Fruit fly (Drosophila melanogaster): ENCODE results near the gene Polr3I.

Polr3I gene

DNA sequence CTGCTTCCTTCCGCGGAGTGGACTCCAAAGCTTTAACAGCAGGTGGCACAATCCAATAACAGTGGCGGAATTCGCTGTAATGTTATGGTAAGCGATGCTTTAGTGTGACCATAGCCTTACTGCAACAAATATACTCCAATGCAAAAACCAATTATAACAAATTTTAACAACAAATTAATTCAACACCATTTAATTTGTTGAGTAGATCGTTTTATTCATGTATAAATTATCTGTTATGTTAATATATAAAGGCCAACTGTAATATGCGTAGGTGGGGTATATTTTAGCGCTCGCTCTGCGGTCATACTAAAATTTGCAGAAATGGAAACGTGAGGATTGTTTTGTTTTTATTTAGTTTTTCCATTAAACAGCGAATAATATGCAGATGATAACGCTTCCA is at the start of gene Polr3I, which contains the start of gene Nprl2:
Gene Polr3I, plus strand, starts transcription at position 302 of the 400 bp plus-strand sequence.
Gene Nprl2, minus strand, starts transcription at position 86 of the 400 bp plus-strand sequence.
- no peak for TF ChIP-seq noc (tag; optimal IDR thresholded peaks at IDR 0.05)

DNA sequence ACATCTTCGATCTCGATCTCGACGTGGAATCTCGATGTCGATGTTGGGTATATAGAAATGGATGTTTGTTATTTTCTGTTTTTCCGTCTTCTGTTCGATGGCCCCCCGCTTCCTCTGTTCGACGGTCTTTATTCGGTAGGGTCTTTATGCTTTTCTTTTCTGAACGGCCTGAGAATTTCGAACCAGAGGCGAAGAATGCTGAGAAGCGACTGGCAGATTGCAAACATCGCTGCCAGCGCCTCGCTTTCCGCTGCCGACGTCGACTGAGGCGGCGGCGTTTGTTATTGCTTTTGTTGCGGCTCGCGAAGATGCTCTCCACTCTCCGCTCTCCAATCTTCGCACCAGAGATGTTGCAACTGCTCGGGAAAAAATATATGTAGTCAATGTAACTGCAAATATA is 49.1 kb upstream of the Polr3I start, which contains the start of the genes CG13004 and CG46306:
Gene CG13004, minus strand, starts transcription at position 217 of the 400 bp plus-strand sequence.
Gene CG46306, minus strand, starts transcription at position 217 of the 400 bp plus-strand sequence.
- no peak for TF ChIP-seq noc (tag; optimal IDR thresholded peaks at IDR 0.05)

DNA sequence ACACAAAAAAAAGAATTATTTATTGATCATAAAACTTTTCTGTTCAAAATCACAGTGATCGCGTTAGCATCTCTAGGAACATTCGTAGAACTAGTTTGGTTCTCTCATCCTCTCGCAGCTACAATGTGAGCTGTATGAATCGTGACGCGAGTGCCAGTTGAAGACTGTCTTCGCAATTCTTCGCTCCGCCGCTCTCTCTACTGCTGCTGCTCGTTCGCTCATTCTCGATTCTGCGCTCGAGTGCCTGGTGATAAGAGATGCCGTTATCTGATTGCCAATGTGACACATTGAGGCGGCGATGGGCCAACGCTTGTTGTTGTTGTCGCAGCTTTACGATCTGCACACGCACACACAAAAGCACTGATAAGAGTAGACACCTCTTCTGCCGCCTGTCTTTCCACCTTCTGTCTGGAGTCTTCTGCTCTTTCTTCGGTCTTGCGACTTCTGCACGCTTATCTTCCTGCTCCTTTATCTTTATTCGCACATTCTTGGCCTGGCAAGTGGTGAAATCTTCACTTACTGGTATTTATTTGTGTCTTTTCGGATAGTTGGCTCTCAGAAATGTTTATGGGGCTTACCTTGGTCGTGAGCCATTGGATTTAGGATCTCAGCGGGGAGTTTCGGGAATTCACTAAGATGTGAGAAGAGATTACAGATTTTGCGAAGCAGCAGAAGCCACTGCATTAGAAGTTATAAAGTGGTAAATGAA is 48.1 kb upstream of the Polr3I start:
- peak; percentile 80 for TF ChIP-seq noc (tag; optimal IDR thresholded peaks at IDR 0.05)

DNA sequence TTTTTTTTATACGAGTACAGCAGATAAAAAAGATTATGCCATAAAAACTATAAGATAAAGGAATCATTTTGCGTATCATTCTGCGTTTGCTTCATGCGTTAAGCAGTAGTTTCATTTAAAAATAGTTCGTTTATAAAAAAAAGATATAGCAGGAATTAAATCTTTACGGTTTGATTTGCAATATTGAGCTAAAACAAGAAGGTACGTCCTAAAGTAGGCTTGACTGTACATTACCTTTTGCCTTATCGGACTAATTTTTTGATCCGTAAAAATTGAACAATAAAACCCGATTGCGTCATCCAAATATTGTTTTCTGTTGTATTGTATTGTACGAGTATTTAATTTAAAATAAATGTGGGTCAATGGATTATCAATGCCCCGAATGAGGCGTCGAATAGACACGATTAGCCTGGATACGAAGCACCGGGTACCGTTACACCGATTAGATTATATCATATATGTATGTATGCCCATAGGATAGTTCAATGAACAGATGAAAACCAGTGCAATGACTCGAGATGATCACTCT is 47.5 kb upstream of the Polr3I start:
- no peak for TF ChIP-seq noc (tag; optimal IDR thresholded peaks at IDR 0.05)

DNA sequence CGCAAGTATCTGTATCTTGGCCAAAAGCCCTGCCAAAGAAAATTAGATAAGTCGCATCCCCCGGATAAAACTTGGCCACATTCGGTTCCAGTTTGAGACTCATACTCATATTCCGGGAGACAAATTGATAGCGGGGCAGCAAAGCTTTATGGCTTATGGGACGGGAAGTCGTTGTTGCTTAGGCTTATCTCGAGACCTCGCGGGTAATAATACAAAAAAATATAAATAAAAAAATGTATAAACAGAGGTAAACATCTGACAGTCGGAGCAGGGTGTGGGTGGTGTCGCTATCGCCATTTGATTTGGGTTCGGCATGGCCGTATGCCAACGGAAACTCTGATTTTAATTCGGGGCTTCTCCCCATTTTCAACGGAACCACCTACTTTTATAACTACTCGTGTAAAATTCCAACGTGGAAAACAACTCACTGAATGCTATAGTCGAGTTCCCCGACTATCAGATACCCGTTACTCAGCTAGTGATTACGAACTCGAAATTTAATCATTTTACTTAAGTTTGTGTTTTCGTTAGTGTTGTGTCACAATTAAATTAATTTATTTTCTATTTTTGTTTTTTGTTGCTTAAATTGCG is 46.7 kb upstream of the Polr3I start:
- TF ChIP-seq noc (tag; optimal IDR thresholded peaks at IDR 0.05), result peak; percentile 32

DNA sequence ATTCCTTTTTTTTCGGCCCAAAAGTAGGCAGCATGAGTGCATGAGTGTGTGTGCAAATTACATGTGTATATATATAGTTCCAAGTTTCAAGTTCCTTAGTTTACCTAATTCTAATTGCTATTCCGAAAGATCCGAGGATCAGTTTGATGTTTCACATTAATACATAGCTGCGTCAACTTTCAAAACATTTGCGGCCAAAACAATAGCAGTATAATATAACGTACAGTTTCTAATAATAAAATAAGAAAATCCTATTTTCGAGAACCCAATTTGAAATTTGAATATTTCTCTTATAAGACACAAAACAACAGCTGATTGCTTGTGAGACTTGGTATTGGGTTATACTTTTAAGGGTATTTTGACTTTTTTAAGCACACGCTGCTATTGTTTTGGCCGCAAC is 45.3 kb upstream of the Polr3I start:
- TF ChIP-seq noc (tag; optimal IDR thresholded peaks at IDR 0.05), result no peak

DNA sequence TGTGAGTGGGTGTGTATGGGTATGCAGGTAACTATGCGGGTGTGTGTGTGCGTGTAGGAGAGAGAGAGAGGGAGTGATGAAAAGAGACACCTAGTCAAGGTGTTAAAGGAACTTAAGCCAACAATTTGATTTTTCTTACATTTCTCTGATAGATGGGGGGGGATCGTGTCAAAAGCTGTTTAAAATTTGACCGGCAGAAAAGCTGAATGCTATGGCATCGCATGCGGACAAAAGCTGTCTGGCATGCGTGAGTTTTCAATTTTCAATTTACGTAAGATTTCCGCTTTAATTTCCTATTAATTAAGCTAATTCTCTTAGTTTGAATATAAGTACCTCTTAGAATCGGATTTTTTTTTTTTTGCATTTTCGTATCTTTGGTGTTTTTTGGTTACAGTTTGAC is 44.5 kb upstream of the Polr3I start:
- TF ChIP-seq noc (tag; optimal IDR thresholded peaks at IDR 0.05), result no peak

DNA sequence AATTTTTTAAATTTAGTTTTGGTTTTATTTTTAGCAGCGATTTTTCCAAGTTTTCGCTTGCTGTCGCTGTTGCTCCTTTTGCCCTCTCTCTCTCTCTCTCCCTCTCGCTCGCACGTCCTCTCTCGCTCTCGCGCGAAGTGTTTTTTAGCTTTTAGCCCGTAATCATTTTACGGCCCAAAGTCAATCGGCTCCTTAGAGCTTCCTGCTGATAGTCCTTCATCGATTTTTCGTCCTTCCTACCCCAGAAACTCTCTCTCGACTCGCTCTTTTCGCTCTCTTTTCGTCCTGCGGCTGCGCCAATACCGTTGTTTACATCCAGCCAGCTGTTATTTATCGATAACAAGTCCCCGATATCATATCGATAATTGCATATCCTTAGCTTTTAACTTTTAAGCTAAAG is 40.1 kb upstream of the Polr3I start, which contains the start of gene RSG7:
Gene RSG7, minus strand, starts transcription at position 139 of the 400 bp plus-strand sequence.
- no peak for TF ChIP-seq noc (tag; optimal IDR thresholded peaks at IDR 0.05)

DNA sequence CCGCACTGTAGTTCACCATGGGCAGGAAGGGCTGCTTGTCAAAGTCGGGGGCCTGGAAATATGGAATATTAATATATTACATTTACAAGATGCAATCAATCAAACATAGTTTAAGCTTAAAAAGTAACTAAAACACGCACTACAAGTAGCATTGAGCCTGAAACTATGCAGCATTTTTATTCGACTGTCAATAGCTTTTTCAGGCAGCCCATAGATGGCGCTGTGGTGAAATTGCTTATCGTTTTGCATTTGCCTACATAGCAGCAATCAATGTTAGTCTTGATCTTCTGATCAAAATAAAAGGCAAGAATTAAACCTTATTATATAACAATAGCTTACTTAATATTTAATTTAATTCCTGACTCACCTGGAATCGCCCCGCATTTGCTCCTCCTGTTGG is 37.8 kb upstream of the Polr3I start:
- TF ChIP-seq noc (tag; optimal IDR thresholded peaks at IDR 0.05), result no peak

DNA sequence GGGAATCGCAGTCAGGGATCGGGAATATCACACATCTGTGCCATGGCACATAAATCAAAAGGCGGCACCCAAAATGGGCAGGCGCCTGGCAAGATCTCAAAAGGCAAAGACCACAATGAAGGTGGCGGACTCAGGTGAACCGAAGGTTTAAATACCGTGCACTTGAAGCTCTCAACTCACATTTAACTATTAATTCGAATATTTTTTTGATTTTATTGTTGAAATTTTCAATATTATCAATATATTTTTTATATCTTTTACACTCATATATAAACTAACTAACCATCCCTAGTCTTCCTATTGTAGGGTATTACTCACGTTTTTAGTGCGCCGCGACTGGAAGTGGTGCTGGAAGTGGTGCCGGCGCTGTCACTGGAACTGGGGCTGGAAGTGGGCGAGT is 35.4 kb upstream of the Polr3I start:
- no peak for TF ChIP-seq noc (tag; optimal IDR thresholded peaks at IDR 0.05)

DNA sequence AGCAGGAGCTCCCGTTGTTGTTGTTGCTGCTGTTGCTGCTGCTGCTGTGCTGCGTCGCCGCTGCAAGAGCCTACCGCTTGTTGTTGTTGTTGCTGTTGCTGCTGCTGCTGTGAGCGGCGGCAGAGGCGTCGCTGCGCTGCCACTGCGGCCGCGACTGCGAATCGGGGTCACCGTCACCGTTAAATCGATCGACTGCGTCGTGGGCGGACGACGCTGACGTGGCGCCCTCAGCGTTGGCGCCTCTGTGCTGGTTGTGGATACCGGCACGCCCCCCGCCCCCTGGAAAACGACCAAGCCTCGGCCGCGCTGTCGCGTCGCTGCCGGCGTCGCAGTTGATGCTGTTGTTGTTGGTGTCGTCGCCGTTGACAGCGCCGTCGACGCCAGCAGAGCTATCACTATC is 34.9 kb upstream of the Polr3I start:
- TF ChIP-seq noc (tag; optimal IDR thresholded peaks at IDR 0.05), result no peak

DNA sequence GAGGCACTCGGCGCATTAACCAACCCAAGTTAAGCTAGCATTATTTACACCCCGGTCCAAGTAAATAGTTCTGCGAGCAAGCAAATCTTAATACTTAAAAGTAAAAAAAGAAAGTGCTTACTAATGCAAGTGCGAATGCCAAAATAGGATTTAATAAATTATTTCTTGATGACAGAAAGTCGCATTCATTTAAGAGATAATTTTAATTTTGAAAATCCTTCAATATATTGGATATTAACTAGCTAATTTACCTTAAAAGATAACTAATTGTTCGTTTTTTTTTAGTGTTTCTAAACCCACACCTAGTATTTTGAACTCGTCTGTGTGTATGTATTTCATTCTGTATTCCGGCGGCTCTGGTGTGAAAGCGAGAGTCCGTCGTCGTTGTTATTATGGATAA is 29.6 kb upstream of the Polr3I start:
- TF ChIP-seq noc (tag; optimal IDR thresholded peaks at IDR 0.05), result peak; percentile 26

DNA sequence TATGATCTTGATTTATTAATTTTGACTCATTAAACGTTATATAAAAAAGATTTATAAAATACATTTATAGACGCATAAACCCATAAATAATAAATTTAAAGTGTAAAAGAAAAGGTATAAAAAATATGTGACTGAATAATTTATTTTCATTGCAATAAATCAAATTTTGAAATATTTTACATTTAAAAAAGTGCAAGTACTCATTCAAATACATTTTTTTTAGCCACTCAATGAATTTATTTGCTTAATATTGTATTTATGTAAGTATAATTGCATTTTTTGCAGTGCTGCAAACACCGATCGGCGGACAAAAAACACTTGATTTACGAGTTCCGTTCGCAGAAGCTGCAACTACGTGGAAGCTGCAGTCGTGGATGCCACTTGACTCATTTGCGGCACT is 24.6 kb upstream of the Polr3I start:
- TF ChIP-seq noc (tag; optimal IDR thresholded peaks at IDR 0.05), result no peak

DNA sequence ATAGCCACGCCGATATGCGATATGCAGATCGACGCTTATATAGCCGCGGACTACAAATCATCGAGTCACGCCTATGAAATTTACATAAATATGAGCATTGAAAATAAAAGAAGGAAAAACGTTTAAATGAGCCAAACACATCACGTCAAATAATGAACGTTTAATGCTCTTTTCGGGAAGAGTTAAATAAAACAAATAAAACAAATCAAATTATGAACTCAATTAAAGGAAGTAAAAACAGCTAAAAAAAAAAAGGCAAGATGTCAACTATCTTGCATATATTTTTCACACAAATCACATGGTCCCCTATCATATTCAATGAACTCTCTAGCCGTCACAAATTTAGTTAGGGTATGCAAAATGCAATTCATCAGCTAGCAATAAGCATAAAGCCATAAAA is 16.8 kb upstream of the Polr3I start:
- no peak for TF ChIP-seq noc (tag; optimal IDR thresholded peaks at IDR 0.05)

DNA sequence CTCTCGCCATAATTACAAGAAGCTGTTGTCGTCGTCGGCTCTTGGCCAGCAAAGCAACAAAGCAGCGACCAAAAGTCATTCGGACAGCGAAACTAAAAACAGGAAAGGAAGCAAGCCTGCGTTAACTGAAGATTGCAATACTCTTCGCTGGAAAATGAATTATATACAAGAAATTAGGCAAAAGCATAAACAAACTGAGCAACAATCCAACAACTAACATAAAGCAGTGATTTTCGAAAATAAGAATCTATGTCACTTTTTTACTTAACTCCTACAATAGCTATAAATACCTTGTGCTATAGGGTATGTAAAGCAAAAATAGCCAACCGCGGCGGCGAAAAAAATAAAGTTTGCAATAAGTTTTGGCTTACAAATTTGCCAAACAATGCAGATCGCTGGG is 12.6 kb upstream of the Polr3I start:
- no peak for TF ChIP-seq noc (tag; optimal IDR thresholded peaks at IDR 0.05)

DNA sequence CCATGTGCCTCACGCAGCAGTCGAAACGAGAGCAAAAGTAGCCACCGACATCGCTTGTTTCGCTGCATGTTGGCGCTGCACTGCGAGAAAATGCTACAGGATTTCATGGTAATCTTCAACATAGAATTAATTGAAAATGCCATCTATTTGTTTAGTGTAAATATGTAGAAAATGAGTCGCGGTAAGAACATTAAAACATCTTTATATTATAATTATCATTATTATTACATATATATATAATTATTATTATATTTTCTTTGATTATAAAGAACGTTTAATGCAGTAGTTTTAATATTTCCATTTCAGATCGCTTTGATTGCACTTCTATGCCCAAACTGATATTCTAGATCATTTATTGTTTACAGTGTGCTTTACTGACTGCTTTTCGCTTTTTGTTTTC is 11.3 kb upstream of the Polr3I start:
- no peak for TF ChIP-seq noc (tag; optimal IDR thresholded peaks at IDR 0.05)

DNA sequence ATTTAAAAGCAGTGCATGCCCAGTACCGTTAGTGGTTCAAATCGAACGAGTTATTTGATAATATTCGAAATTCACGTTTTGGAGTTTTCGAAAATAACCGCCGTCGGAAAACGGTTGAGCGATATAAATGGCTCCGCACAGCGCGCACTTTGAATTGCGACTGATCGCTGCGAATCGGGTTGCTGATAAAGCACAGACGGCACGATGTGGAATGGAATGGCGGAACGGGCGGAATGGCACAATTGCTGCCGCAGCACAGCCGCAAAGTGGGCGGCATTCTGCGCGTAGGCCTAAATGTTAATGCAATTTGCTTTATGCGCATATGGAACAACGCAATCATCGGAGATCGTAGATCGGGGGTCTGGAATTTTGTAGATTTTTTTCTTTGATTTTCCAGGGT is 9.7 kb upstream of the Polr3I start:
- no peak for TF ChIP-seq noc (tag; optimal IDR thresholded peaks at IDR 0.05)
